Fruit fly (Drosophila melanogaster) whole organism, embryonic: ENCODE data around the gene CG34288.

Source experiments
- Asciz ChIP-seq: fragments of 200-800 bp; sonication (Bioruptor generic); optimal IDR thresholded peaks from 2 replicates; lab custom pipeline; 2017; ENCODE audit warnings: missing biosample characterization, mild to moderate bottlenecking, missing genetic modification characterization, missing genetic modification reagents
- B-H2 ChIP-seq: fragments of 200-800 bp; sonication (Bioruptor generic); optimal IDR thresholded peaks from 2 replicates; lab custom pipeline; 2018; ENCODE audit warnings: missing biosample characterization, mild to moderate bottlenecking, missing genetic modification characterization
- BtbVII ChIP-seq: fragments of 200-800 bp; sonication (Bioruptor generic); optimal IDR thresholded peaks from 3 replicates; lab custom pipeline; 2017; ENCODE audit warnings: missing biosample characterization, mild to moderate bottlenecking, missing genetic modification characterization
- CG10267 ChIP-seq: fragments of 200-800 bp; sonication (Bioruptor generic); optimal IDR thresholded peaks from 2 replicates; lab custom pipeline; 2018; ENCODE audit warnings: missing biosample characterization, mild to moderate bottlenecking, missing genetic modification characterization, moderate library complexity
- CG13123 ChIP-seq: fragments of 200-800 bp; sonication (Bioruptor generic); optimal IDR thresholded peaks from 2 replicates; lab custom pipeline; 2016; ENCODE audit warnings: missing biosample characterization, missing genetic modification characterization
- CG14050 ChIP-seq: fragments of 200-800 bp; sonication (Bioruptor generic); IDR thresholded peaks from 3 replicates; pipeline ENCODE4 v1.3.6; 2022; ENCODE audit warnings: missing biosample characterization, missing genetic modification characterization
- CG15479 ChIP-seq: fragments of 200-800 bp; sonication (Bioruptor generic); optimal IDR thresholded peaks from 3 replicates; lab custom pipeline; 2019; ENCODE audit warnings: missing biosample characterization, mild to moderate bottlenecking, missing genetic modification characterization, moderate library complexity
- CG15601 ChIP-seq: fragments of 200-800 bp; sonication (Bioruptor generic); optimal IDR thresholded peaks from 3 replicates; lab custom pipeline; 2019; ENCODE audit warnings: missing biosample characterization, mild to moderate bottlenecking, missing genetic modification characterization, moderate library complexity
- CG1603 ChIP-seq: fragments of 200-800 bp; sonication (Bioruptor generic); optimal IDR thresholded peaks from 2 replicates; lab custom pipeline; 2019; ENCODE audit warnings: missing biosample characterization, mild to moderate bottlenecking, missing genetic modification characterization, moderate library complexity
- CG17385 ChIP-seq: fragments of 200-800 bp; sonication (Bioruptor generic); optimal IDR thresholded peaks from 3 replicates; lab custom pipeline; 2018; ENCODE audit warnings: missing biosample characterization, mild to moderate bottlenecking, missing genetic modification characterization
- CG2202 ChIP-seq: fragments of 200-800 bp; sonication (Bioruptor generic); optimal IDR thresholded peaks from 2 replicates; lab custom pipeline; 2018; ENCODE audit warnings: missing biosample characterization, mild to moderate bottlenecking, missing genetic modification characterization
- CG2889 ChIP-seq: fragments of 200-800 bp; sonication (Bioruptor generic); IDR thresholded peaks from 3 replicates; pipeline ENCODE4 v1.3.6; 2022; ENCODE audit warnings: missing biosample characterization, missing genetic modification characterization
- CG31365 ChIP-seq: fragments of 200-800 bp; sonication (Bioruptor generic); optimal IDR thresholded peaks from 2 replicates; lab custom pipeline; 2018; ENCODE audit warnings: missing biosample characterization, mild to moderate bottlenecking, missing genetic modification characterization
- CG31441 ChIP-seq: fragments of 200-800 bp; sonication (Bioruptor generic); IDR thresholded peaks from 2 replicates; pipeline ENCODE4 v1.3.6; 2022; ENCODE audit warnings: missing biosample characterization, missing genetic modification characterization
- CG3726 ChIP-seq: fragments of 200-800 bp; sonication (Bioruptor generic); IDR thresholded peaks from 3 replicates; pipeline ENCODE4, ENCODE4 v1.3.6; 2022; ENCODE audit warnings: missing biosample characterization, missing genetic modification characterization
- CG43689 ChIP-seq: fragments of 200-800 bp; sonication (Bioruptor generic); IDR thresholded peaks from 2 replicates; pipeline ENCODE4 v1.3.6; 2022; ENCODE audit warnings: missing biosample characterization, missing genetic modification characterization
- CG4730 ChIP-seq: fragments of 200-800 bp; sonication (Bioruptor generic); IDR thresholded peaks from 2 replicates; pipeline ENCODE4 v1.3.6; 2022; ENCODE audit warnings: missing biosample characterization, missing genetic modification characterization
- CG6175 ChIP-seq: fragments of 200-800 bp; sonication (Bioruptor generic); IDR thresholded peaks from 3 replicates; pipeline ENCODE4 v1.3.6; 2022; ENCODE audit warnings: missing biosample characterization, missing genetic modification characterization
- CG6683 ChIP-seq: fragments of 200-800 bp; sonication (Bioruptor generic); optimal IDR thresholded peaks from 2 replicates; lab custom pipeline; 2017; ENCODE audit warnings: missing biosample characterization, mild to moderate bottlenecking, missing genetic modification characterization, missing genetic modification reagents
- CG6813 ChIP-seq: fragments of 200-800 bp; sonication (Bioruptor generic); optimal IDR thresholded peaks from 2 replicates; lab custom pipeline; 2017; ENCODE audit warnings: missing biosample characterization, missing genetic modification characterization, mild to moderate bottlenecking, moderate library complexity, missing genetic modification reagents
- CG8281 ChIP-seq: fragments of 200-800 bp; sonication (Bioruptor generic); optimal IDR thresholded peaks from 2 replicates; lab custom pipeline; 2018; ENCODE audit warnings: missing biosample characterization, mild to moderate bottlenecking, missing genetic modification characterization, moderate library complexity
- CG8388 ChIP-seq: fragments of 200-800 bp; sonication (Bioruptor generic); optimal IDR thresholded peaks from 2 replicates; lab custom pipeline; 2019; ENCODE audit warnings: missing biosample characterization, mild to moderate bottlenecking, missing genetic modification characterization, moderate library complexity
- CG8944 ChIP-seq: fragments of 200-800 bp; sonication (Bioruptor generic); optimal IDR thresholded peaks from 3 replicates; lab custom pipeline; 2016; ENCODE audit warnings: missing biosample characterization, missing genetic modification characterization
- Deaf1 ChIP-seq: fragments of 200-800 bp; optimal IDR thresholded peaks from 3 replicates; lab custom pipeline; 2019; ENCODE audit warnings: missing biosample characterization, mild to moderate bottlenecking, missing genetic modification characterization, moderate library complexity
- Ets65A ChIP-seq: fragments of 200-800 bp; sonication (Bioruptor generic); peaks from one replicate; lab custom pipeline; 2016; ENCODE audit warnings: missing biosample characterization, missing genetic modification characterization
- Fer3 ChIP-seq: fragments of 200-800 bp; sonication (Bioruptor generic); optimal IDR thresholded peaks from 2 replicates; lab custom pipeline; 2018; ENCODE audit warnings: missing biosample characterization, mild to moderate bottlenecking, missing genetic modification characterization, moderate library complexity
- HLH3B ChIP-seq: fragments of 200-800 bp; sonication (Bioruptor generic); IDR thresholded peaks from 2 replicates; pipeline ENCODE4 v1.3.6; 2022; ENCODE audit warnings: missing biosample characterization, missing genetic modification characterization
- Hmr ChIP-seq: fragments of 200-800 bp; sonication (Bioruptor generic); optimal IDR thresholded peaks from 3 replicates; lab custom pipeline; 2017; ENCODE audit warnings: mild to moderate bottlenecking, missing biosample characterization, missing genetic modification reagents, missing genetic modification characterization
- Hsf ChIP-seq: fragments of 200-800 bp; sonication (Bioruptor generic); optimal IDR thresholded peaks from 3 replicates; lab custom pipeline; 2016; ENCODE audit warnings: missing biosample characterization, missing genetic modification characterization
- Six4 ChIP-seq: fragments of 200-800 bp; sonication (Bioruptor generic); optimal IDR thresholded peaks from 2 replicates; lab custom pipeline; 2016; ENCODE audit warnings: missing biosample characterization, missing genetic modification characterization
- abd-A ChIP-seq: fragments of 200-800 bp; sonication (Bioruptor generic); optimal IDR thresholded peaks from 3 replicates; lab custom pipeline; 2019; ENCODE audit warnings: missing biosample characterization, mild to moderate bottlenecking, missing genetic modification characterization, moderate library complexity
- bigmax ChIP-seq: fragments of 200-800 bp; sonication (Bioruptor generic); optimal IDR thresholded peaks from 2 replicates; lab custom pipeline; 2018; ENCODE audit warnings: missing biosample characterization, mild to moderate bottlenecking, missing genetic modification characterization
- cad ChIP-seq: fragments of >200 bp; optimal IDR thresholded peaks from 2 replicates; lab custom pipeline; 2017; ENCODE audit warnings: missing biosample characterization, missing genetic modification characterization
- cas ChIP-seq: fragments of 200-800 bp; sonication (Bioruptor generic); IDR thresholded peaks from 2 replicates; pipeline ENCODE4 v1.3.6; 2022; ENCODE audit warnings: missing biosample characterization, missing genetic modification characterization
- cato ChIP-seq: fragments of 200-800 bp; sonication (Bioruptor generic); optimal IDR thresholded peaks from 2 replicates; lab custom pipeline; 2016; ENCODE audit warnings: missing biosample characterization, missing genetic modification characterization, borderline replicate concordance
- caup ChIP-seq: fragments of 200-800 bp; sonication (Bioruptor generic); optimal IDR thresholded peaks from 3 replicates; lab custom pipeline; 2017; ENCODE audit warnings: missing biosample characterization, mild to moderate bottlenecking, missing genetic modification characterization, moderate library complexity; ENCODE audit not compliant: severe bottlenecking
- cg ChIP-seq: fragments of 200-800 bp; sonication (Bioruptor generic); optimal IDR thresholded peaks from 3 replicates; lab custom pipeline; 2019; ENCODE audit warnings: missing biosample characterization, mild to moderate bottlenecking, missing genetic modification characterization, moderate library complexity
- crol ChIP-seq: fragments of 200-800 bp; sonication (Bioruptor generic); IDR thresholded peaks from 2 replicates; pipeline ENCODE4 v1.3.6; 2022; ENCODE audit warnings: missing biosample characterization, missing genetic modification characterization
- gce ChIP-seq: fragments of 200-800 bp; sonication (Bioruptor generic); IDR thresholded peaks from 3 replicates; pipeline ENCODE4 v1.3.6; 2022; ENCODE audit warnings: missing biosample characterization, missing genetic modification characterization
- gem ChIP-seq: fragments of 200-800 bp; sonication (Bioruptor generic); optimal IDR thresholded peaks from 2 replicates; lab custom pipeline; 2019; ENCODE audit warnings: missing biosample characterization, mild to moderate bottlenecking, missing genetic modification characterization, moderate library complexity
- her ChIP-seq: fragments of 200-800 bp; sonication (Bioruptor generic); optimal IDR thresholded peaks from 2 replicates; lab custom pipeline; 2016; ENCODE audit warnings: missing biosample characterization, missing genetic modification characterization
- inv ChIP-seq: fragments of 200-800 bp; sonication (Bioruptor generic); IDR thresholded peaks from 2 replicates; pipeline ENCODE4 v1.3.6; 2022; ENCODE audit warnings: missing biosample characterization, missing genetic modification characterization; ENCODE audit not compliant: partially characterized antibody
- kah ChIP-seq: fragments of 200-800 bp; sonication (Bioruptor generic); optimal IDR thresholded peaks from 2 replicates; lab custom pipeline; 2018; ENCODE audit warnings: missing biosample characterization, mild to moderate bottlenecking, missing genetic modification characterization
- lab ChIP-seq: fragments of 200-800 bp; sonication (Bioruptor generic); optimal IDR thresholded peaks from 3 replicates; lab custom pipeline; 2017; ENCODE audit warnings: missing biosample characterization, missing genetic modification characterization, mild to moderate bottlenecking, moderate library complexity, missing genetic modification reagents
- nmo ChIP-seq: fragments of 200-800 bp; sonication (Bioruptor generic); optimal IDR thresholded peaks from 2 replicates; lab custom pipeline; 2018; ENCODE audit warnings: missing biosample characterization, mild to moderate bottlenecking, missing genetic modification characterization, moderate library complexity
- peb ChIP-seq: fragments of 200-800 bp; sonication (Bioruptor generic); IDR thresholded peaks from 2 replicates; pipeline ENCODE4 v1.3.6; 2022; ENCODE audit warnings: missing biosample characterization, missing genetic modification characterization
- run ChIP-seq: fragments of 200-800 bp; sonication (Bioruptor generic); optimal IDR thresholded peaks from 3 replicates; lab custom pipeline; 2018; ENCODE audit warnings: missing biosample characterization, mild to moderate bottlenecking, missing genetic modification characterization
- ssp ChIP-seq: fragments of 200-800 bp; sonication (Bioruptor generic); IDR thresholded peaks from 2 replicates; pipeline ENCODE4 v1.3.6; 2022; ENCODE audit warnings: missing biosample characterization, missing genetic modification characterization
- twi ChIP-seq: fragments of 200-800 bp; optimal IDR thresholded peaks from 2 replicates; lab custom pipeline; 2019; ENCODE audit warnings: missing biosample characterization, mild to moderate bottlenecking, missing genetic modification characterization, moderate library complexity

CG34288 gene

dm6 chr3R:22494523-22495309 lies 47.7 kb upstream of the CG34288 start (continued):
- TF ChIP-seq kah (no peak), crol (no peak), CG13123 (no peak), cas (no peak), bigmax (GFP tag; lab: Kevin White, UChicago) (no peak), Fer3 (peak; percentile 44), peb (GFP tag; lab: Robert Waterston, UW) (no peak), Hsf (GFP tag; lab: Kevin White, UChicago) (peak; percentile 23), lab (GFP tag; lab: Kevin White, UChicago) (peak; percentile 60), cad (GFP tag; lab: Kevin White, UChicago) (no peak), CG6175 (GFP tag; lab: Robert Waterston, UW) (0 out of 3 replicates have a peak, but pooled peaks have one; percentile 8), caup (GFP tag; lab: Kevin White, UChicago) (peak; percentile 16), Deaf1 (tag; lab: Kevin White, UChicago) (peak; percentile 66), CG10267 (tag; lab: Kevin White, UChicago) (peak; percentile 39), CG17385 (GFP tag; lab: Kevin White, UChicago) (peak; percentile 17), HLH3B (GFP tag; lab: Robert Waterston, UW) (0 out of 2 replicates have a peak, but pooled peaks have one; percentile 21), BtbVII (GFP tag; lab: Kevin White, UChicago) (peak; percentile 11), CG14050 (0 out of 3 replicates have a peak, but pooled peaks have one; percentile 35), inv (no peak), CG8944 (GFP tag; lab: Kevin White, UChicago) (peak; percentile 42), CG6683 (GFP tag; lab: Kevin White, UChicago) (peak; percentile 0), CG15601 (tag; lab: Kevin White, UChicago) (no peak), B-H2 (no peak), CG8281 (tag; lab: Kevin White, UChicago) (peak; percentile 40), run (tag; lab: Kevin White, UChicago) (no peak), Asciz (peak; percentile 53), Six4 (GFP tag; lab: Kevin White, UChicago) (peak; percentile 9), CG15479 (GFP tag; lab: Kevin White, UChicago) (no peak), CG43689 (peak; percentile 27; the same call in 1 of the 2 replicates), nmo (GFP tag; lab: Kevin White, UChicago) (peak; percentile 50), CG31441 (GFP tag; lab: Robert Waterston, UW) (peak; percentile 32; the same call in 1 of the 2 replicates), abd-A (peak; percentile 81), Hmr (GFP tag; lab: Kevin White, UChicago) (peak; percentile 41), gem (tag; lab: Kevin White, UChicago) (peak; percentile 69), gce (GFP tag; lab: Robert Waterston, UW) (no peak), CG31365 (tag; lab: Kevin White, UChicago) (no peak), CG3726 (no peak), CG1603 (peak; percentile 45), cg (GFP tag; lab: Kevin White, UChicago) (peak; percentile 35), CG2889 (no peak), Ets65A (GFP tag; lab: Kevin White, UChicago) (peak; percentile 85), cato (no peak), CG8388 (GFP tag; lab: Kevin White, UChicago) (no peak), twi (tag; lab: Kevin White, UChicago) (no peak), CG6813 (GFP tag; lab: Kevin White, UChicago) (no peak), ssp (GFP tag; lab: Robert Waterston, UW) (no peak), her (GFP tag; lab: Kevin White, UChicago) (no peak), CG2202 (no peak), CG4730 (GFP tag; lab: Robert Waterston, UW) (no peak)
